Fruit fly (Drosophila melanogaster): ENCODE data around the gene CG32225.

CG32225 gene

DNA sequence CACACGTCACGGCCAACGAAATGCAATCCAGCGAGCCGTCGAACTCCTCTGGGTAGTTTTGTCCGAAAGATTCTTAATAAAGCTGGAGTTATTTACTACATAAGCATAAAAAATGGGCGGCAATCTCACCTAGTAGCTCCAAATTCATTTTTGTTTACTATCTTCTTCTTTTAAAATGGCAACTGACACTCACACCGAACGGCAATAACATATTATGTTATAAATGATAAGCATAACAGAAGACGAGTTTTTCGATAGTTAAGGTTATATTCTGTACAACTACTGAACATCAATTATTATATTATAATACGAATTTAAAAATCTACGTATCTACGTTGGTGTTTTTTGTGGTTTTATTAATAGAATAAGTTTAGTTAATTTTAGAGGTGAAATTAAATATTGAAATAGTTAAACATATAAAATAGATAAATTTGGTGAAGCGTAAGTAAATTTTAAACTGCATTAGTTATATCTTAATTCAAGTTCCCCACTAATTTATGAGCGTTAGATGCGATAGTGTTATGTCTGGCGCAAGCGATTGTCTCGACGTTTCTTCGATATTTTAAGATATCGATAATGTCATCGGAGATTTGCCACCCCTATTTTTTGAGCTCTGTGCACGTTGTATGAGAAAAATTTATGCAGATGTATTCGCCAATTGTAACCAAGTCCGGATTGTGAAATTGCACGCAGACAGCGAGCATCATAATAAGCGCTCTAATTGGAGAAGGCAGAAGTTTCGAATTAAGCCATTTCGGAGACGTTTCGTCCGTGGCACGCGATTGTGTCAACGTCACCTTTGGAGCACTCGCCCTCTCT, 41.9 kb upstream of the CG32225 start, which contains the start of the genes Rbbp5 and eRF1:
Gene Rbbp5, minus strand, starts transcription at position 181 of the 819 bp plus-strand sequence.
Gene eRF1, plus strand, starts transcription at position 594 of the 819 bp plus-strand sequence.
- TF ChIP-seq rn (GFP tag; IDR thresholded peaks at IDR 0.05) (peak; percentile 63), Ets98B (GFP tag; IDR thresholded peaks at IDR 0.05) (no peak), CG9948 (tag; optimal IDR thresholded peaks at IDR 0.05) (peak; percentile 37), gl (tag; optimal IDR thresholded peaks at IDR 0.05) (no peak), CG8159 (tag; optimal IDR thresholded peaks at IDR 0.05) (peak; percentile 61), CG17806 (tag; optimal IDR thresholded peaks at IDR 0.05) (peak; percentile 46), D1 (tag; optimal IDR thresholded peaks at IDR 0.05) (no peak), Pif1A (GFP tag; optimal IDR thresholded peaks at IDR 0.05) (no peak), CG13204 (GFP tag; optimal IDR thresholded peaks at IDR 0.05) (no peak), CG10348 (GFP tag; IDR thresholded peaks at IDR 0.05) (no peak), CG15710 (tag; optimal IDR thresholded peaks at IDR 0.05) (peak; percentile 66), Snoo (tag; optimal IDR thresholded peaks at IDR 0.05) (peak; percentile 43), CG14655 (GFP tag; optimal IDR thresholded peaks at IDR 0.05) (no peak), CG4496 (GFP tag; IDR thresholded peaks at IDR 0.05) (no peak), Pif1B (GFP tag; optimal IDR thresholded peaks at IDR 0.05) (peak; percentile 18), EcR (GFP tag; optimal IDR thresholded peaks at IDR 0.05) (no peak), CG12605 (GFP tag; IDR thresholded peaks at IDR 0.05) (no peak), CG34367 (tag; optimal IDR thresholded peaks at IDR 0.05) (no peak), fd96Ca (GFP tag; IDR thresholded peaks at IDR 0.05) (no peak; the same call in 2 of the 3 replicates), CG32121 (GFP tag; IDR thresholded peaks at IDR 0.05) (peak; percentile 62; the same call in 1 of the 2 replicates), CG8301 (tag; optimal IDR thresholded peaks at IDR 0.05) (peak; percentile 6)

dm6 chr3L:20342334-20342733, 36.3 kb upstream of the CG32225 start, which contains the start of gene Spn77Bc:
TSS of gene Spn77Bc (plus strand) at chr3L:20342634.
- TF ChIP-seq CG14655 (GFP tag; optimal IDR thresholded peaks at IDR 0.05) = no peak
- no peak for TF ChIP-seq CG32121 (GFP tag; IDR thresholded peaks at IDR 0.05)
- no peak for TF ChIP-seq Ets98B (GFP tag; IDR thresholded peaks at IDR 0.05)
- TF ChIP-seq CG34367 (tag; optimal IDR thresholded peaks at IDR 0.05) = no peak
- TF ChIP-seq gl (tag; optimal IDR thresholded peaks at IDR 0.05) = no peak

DNA sequence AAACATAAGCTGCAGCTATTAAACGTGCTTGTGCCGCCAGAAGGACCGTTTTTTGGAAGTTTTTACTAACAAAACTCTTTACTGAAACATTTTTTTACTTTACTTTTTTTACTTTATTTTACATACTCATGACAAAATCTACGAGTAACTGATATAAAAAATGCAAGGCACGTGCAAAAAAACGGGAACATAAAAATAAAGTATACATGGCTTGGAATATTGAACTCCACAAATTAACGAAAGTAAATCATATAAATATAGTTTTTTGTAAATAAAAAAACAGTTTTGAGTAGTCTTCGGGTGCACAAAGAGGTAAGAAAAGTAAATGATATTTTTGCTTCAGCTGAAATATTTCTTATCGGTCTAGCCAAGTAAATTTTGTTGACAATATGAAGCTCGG, 14.6 kb upstream of the CG32225 start, which contains the start of gene Spn77Bb:
Gene Spn77Bb, plus strand, starts transcription at position 301 of the 400 bp plus-strand sequence.
- TF ChIP-seq CG10348 (GFP tag; IDR thresholded peaks at IDR 0.05) = no peak
- no peak for TF ChIP-seq Pif1A (GFP tag; optimal IDR thresholded peaks at IDR 0.05)
- no peak for TF ChIP-seq CG8301 (tag; optimal IDR thresholded peaks at IDR 0.05)
- no peak for TF ChIP-seq CG4496 (GFP tag; IDR thresholded peaks at IDR 0.05)
- TF ChIP-seq CG13204 (GFP tag; optimal IDR thresholded peaks at IDR 0.05) = no peak
- TF ChIP-seq CG17806 (tag; optimal IDR thresholded peaks at IDR 0.05) = no peak
- TF ChIP-seq CG14655 (GFP tag; optimal IDR thresholded peaks at IDR 0.05) = no peak
- no peak for TF ChIP-seq EcR (GFP tag; optimal IDR thresholded peaks at IDR 0.05)
- TF ChIP-seq CG32121 (GFP tag; IDR thresholded peaks at IDR 0.05) = no peak
- TF ChIP-seq Pif1B (GFP tag; optimal IDR thresholded peaks at IDR 0.05) = no peak
- TF ChIP-seq rn (GFP tag; IDR thresholded peaks at IDR 0.05) = no peak
- TF ChIP-seq CG9948 (tag; optimal IDR thresholded peaks at IDR 0.05) = no peak
- no peak for TF ChIP-seq D1 (tag; optimal IDR thresholded peaks at IDR 0.05)
- TF ChIP-seq CG15710 (tag; optimal IDR thresholded peaks at IDR 0.05) = no peak
- TF ChIP-seq gl (tag; optimal IDR thresholded peaks at IDR 0.05) = no peak
- no peak for TF ChIP-seq CG12605 (GFP tag; IDR thresholded peaks at IDR 0.05)
- TF ChIP-seq Ets98B (GFP tag; IDR thresholded peaks at IDR 0.05) = no peak

dm6 chr3L:20320044-20320443, 14.0 kb upstream of the CG32225 start:
- TF ChIP-seq CG15710 (tag; optimal IDR thresholded peaks at IDR 0.05) (no peak), Snoo (tag; optimal IDR thresholded peaks at IDR 0.05) (no peak), EcR (GFP tag; optimal IDR thresholded peaks at IDR 0.05) (no peak), Pif1A (GFP tag; optimal IDR thresholded peaks at IDR 0.05) (no peak), CG34367 (tag; optimal IDR thresholded peaks at IDR 0.05) (no peak), gl (tag; optimal IDR thresholded peaks at IDR 0.05) (no peak), CG32121 (GFP tag; IDR thresholded peaks at IDR 0.05) (no peak), CG9948 (tag; optimal IDR thresholded peaks at IDR 0.05) (no peak), D1 (tag; optimal IDR thresholded peaks at IDR 0.05) (no peak), CG17806 (tag; optimal IDR thresholded peaks at IDR 0.05) (no peak), CG14655 (GFP tag; optimal IDR thresholded peaks at IDR 0.05) (no peak)

dm6 chr3L:20317751-20318150, 11.7 kb upstream of the CG32225 start:
- TF ChIP-seq CG15710 (tag; optimal IDR thresholded peaks at IDR 0.05) (no peak), rn (GFP tag; IDR thresholded peaks at IDR 0.05) (no peak), CG17806 (tag; optimal IDR thresholded peaks at IDR 0.05) (no peak), CG8159 (tag; optimal IDR thresholded peaks at IDR 0.05) (no peak), CG10348 (GFP tag; IDR thresholded peaks at IDR 0.05) (no peak), Snoo (tag; optimal IDR thresholded peaks at IDR 0.05) (no peak), CG4496 (GFP tag; IDR thresholded peaks at IDR 0.05) (no peak), Pif1B (GFP tag; optimal IDR thresholded peaks at IDR 0.05) (no peak), CG13204 (GFP tag; optimal IDR thresholded peaks at IDR 0.05) (no peak), gl (tag; optimal IDR thresholded peaks at IDR 0.05) (no peak), CG8301 (tag; optimal IDR thresholded peaks at IDR 0.05) (no peak), CG34367 (tag; optimal IDR thresholded peaks at IDR 0.05) (no peak), CG14655 (GFP tag; optimal IDR thresholded peaks at IDR 0.05) (no peak), CG9948 (tag; optimal IDR thresholded peaks at IDR 0.05) (no peak)

Measured in whole organism, pupa.